Worm (Caenorhabditis elegans) whole organism, dauer: ENCODE results near the gene osg-1.

Experiments used
- unc-62 ChIP-seq: sonication (generic microtip); optimal IDR thresholded peaks from 2 replicates; lab custom pipeline; 2017; ENCODE audit warnings: missing biosample characterization, missing genetic modification reagents, missing genetic modification characterization

osg-1 gene

DNA sequence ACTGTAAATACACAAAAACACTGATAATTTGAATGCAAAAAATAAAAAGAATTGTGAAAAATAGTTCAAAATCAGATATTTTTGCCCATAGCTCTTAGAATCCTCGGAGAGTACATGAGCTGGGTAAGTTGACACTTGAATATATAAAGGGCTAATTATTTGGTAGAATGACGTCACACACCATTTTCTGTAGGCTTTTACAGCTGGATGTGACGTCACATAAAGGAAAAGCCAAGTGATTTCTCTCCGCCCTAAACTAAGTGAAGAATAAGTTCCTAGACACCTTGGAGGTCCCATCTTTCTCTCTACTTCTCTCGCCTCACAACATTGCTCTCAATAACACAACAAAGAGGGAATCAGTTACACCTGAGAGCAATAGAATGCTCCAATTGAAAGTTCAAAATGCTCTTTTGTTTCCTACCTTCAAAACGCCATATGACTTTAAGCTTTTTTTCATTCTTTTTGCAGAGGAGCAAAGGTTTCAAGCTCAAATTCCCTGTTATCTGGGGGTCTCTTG, at the start of gene osg-1:
TSS of gene osg-1 (plus strand) at position 467 of the 517 bp plus-strand sequence.
- TF ChIP-seq unc-62 (GFP tag; lab: Kevin White, UChicago): no peak

DNA sequence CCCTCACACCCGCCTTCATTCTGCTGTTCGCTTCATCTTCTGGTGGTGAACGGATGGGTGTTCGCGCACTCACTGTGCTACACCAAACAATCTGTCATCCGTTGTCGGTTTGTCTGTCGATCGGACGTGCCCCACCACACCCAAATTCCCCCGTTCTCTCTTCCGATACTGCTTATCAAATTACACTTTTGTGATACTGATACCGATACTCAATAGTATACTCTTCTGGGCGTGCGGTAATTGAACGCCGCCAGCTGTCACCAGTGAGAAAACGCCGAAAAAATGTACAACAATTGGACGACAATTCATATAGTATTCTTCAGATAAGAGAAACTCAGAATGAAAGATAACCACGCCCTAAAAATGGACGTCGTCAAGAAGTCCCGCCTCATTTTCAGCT, 49.3 kb upstream of the osg-1 start:
- no peak for TF ChIP-seq unc-62 (GFP tag; lab: Kevin White, UChicago)

DNA sequence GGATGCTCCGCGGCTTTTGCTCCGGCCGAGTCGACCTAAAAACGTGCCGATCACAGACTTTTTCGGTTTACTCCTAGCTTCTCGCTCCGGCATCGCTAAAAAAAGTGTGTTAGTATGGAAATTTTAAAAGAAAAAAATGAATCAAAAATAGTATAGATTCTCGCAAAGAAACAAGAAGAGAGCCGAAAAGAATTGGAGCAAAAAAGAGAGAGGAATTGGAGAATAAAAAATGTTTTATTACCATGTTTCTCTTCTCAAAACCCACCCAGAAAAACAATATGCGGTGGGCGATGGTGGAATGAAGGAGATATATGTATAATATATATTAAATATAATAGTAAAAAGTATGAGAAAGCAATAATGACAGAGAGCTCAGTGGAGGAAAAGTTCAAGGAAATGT, 46.8 kb upstream of the osg-1 start, which contains the start of gene W03A5.6:
TSS of gene W03A5.6 (minus strand) at position 101 of the 400 bp plus-strand sequence.
- no peak for TF ChIP-seq unc-62 (GFP tag; lab: Kevin White, UChicago)

DNA sequence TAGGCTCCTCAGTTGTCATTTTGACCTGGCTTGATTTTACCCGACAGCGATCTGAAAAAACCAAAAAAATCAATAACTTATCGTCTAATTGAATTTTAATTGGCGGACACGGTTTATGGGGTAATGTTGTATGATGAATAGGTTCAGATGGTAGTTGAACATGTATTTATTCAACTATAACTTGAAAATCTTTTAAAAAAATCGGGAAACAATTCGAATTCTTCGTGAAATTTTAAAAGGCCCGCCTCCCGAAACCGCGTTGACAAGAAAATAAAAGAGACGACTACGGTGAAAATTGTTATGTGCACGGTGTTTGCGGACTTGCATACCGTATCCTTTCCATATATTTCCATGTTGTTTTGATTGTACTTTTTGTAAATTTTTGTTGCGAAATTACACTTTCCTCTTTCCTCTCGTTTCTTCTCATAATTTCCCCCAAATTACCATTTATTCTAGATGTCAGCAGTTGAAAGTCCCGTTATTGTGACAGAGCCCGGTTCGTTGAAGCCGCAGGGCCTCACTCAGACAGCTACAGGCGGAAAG, 44.6 kb upstream of the osg-1 start, which contains the start of the genes T24G10.2 and disl-2:
TSS of gene T24G10.2 (minus strand) at position 51 of the 543 bp plus-strand sequence.
TSS of gene disl-2 (plus strand) at position 457 of the 543 bp plus-strand sequence.
- no peak for TF ChIP-seq unc-62 (GFP tag; lab: Kevin White, UChicago)

DNA sequence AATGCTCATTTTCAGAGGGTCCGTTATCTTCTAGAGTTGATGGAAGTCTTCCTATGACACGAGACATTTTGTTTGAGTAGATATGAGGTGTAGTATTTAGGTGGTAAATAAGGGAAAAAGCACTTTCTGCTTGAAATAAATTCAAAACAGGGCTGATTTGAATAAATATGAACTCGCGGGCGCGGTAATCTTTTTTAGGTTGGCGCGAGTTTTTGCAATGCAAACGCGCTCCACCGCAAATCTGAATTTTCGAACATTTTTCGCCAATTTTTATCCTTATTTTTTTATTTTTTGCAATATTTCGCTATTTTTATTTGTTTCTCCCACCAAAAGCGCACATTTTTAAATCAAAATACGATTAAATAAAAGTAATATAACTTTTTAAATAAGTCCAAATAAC, 39.2 kb upstream of the osg-1 start, which contains the start of gene skpt-1:
TSS of gene skpt-1 (minus strand) at position 219 of the 400 bp plus-strand sequence.
- TF ChIP-seq unc-62 (GFP tag; lab: Kevin White, UChicago): no peak

DNA sequence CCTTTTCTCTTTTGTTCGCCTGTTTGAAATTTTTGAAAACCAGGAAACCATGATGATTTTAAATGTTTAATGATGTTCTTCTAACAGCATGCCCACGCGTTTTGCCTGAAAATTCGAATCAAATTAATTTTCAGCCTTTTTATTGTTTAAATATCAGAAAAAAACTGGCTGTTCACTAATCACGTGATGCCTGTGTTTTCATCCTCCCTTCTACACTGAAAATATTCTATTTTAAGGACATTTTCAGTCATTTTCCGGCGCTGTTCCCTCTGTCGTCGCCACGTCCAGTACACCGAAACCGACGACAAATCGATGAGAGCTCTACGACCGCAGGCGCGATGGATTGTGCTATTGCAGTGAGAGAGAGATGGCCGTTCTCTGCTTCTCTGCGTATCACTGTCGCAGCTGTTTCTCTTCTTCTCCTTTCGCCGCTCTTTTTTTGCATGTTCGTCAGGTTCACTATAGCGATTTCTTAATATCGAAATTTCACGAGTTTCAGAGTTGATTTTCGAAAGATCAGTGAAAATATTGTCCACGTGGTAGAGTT, 37.5 kb upstream of the osg-1 start, which contains the start of gene F48E8.8:
TSS of gene F48E8.8 (minus strand) at position 51 of the 547 bp plus-strand sequence.
- no peak for TF ChIP-seq unc-62 (GFP tag; lab: Kevin White, UChicago)

DNA sequence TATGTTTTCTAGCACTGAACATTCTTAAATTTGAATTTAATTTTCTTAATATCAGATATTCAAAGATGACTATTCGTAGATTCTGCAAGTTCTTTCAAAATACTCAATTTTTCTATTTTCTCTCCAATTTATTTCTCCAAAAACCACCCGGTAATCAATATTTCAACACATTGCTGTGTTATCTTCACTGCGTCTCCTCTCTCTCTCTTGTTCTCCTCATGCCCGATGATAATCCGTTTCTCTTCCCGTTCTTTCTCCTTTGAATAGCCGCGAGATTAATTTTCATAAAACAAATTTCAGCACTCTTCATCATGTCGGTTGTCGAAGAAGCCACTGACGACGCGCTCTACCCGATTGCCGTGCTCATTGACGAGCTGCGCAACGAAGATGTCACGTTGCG, 36.9 kb upstream of the osg-1 start, which contains the start of gene paa-1:
TSS of gene paa-1 (plus strand) at position 301 of the 400 bp plus-strand sequence.
- no peak for TF ChIP-seq unc-62 (GFP tag; lab: Kevin White, UChicago)

DNA sequence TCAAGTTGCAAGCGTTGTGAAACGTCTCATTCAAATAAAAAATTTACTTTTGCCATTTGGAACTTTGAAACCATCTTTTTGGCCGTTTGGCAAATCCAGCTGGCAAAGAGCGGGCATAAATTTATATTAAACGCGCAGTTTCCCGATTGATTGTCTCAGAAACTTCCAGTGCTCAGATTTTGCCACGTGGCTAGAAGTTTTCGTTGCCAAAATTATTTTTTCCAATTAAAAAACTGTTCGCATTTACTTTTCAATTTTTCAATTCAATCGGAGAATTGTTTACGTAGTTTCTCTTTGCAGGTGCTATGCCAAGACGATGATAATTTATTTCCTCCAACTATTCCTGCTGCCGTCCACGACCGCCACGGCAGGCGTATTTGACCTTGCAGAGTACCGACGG, 34.1 kb upstream of the osg-1 start, which contains the start of gene F48E8.4:
TSS of gene F48E8.4 (plus strand) at position 301 of the 400 bp plus-strand sequence.
- TF ChIP-seq unc-62 (GFP tag; lab: Kevin White, UChicago): no peak

DNA sequence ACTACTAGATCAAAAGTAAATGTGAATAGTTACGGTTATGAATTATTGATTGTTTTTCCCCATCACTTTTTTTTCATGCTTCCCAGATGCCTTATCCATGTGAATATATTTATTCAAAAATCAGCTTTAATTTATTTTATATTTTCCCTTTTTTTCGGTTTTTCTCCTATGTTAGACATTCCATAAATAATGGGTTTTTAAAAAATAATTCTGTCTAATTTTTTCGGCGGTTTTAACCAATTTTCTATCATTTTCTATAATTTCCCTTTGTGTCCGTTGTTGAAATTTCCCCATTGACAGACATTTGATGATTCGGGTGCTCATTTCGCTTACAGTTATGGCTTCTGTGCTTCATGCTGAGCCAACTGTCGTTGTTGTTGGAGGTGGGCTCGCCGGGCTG, 26.3 kb upstream of the osg-1 start, which contains the start of gene F48E8.3:
TSS of gene F48E8.3 (plus strand) at position 301 of the 400 bp plus-strand sequence.
- no peak for TF ChIP-seq unc-62 (GFP tag; lab: Kevin White, UChicago)

DNA sequence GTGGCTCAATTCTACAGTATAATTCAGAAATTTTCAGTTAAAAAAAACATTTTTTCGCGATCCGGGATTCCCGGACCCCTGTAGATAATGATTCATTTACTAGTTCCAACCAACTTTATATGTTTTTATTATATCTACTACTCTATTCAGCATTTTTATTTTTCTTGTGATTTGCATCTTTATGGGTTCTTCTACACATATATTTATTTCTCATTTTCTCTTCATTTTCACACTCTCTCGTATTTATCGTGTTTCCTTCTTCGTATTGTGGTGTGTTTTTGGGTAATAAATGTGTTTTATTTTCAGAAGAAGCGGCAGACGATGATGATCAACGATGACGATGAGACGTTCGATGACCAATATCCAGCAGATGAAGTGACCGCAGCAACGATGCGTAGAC, 23.3 kb upstream of the osg-1 start, which contains the start of gene F48E8.2:
TSS of gene F48E8.2 (plus strand) at position 301 of the 400 bp plus-strand sequence.
- TF ChIP-seq unc-62 (GFP tag; lab: Kevin White, UChicago): no peak

DNA sequence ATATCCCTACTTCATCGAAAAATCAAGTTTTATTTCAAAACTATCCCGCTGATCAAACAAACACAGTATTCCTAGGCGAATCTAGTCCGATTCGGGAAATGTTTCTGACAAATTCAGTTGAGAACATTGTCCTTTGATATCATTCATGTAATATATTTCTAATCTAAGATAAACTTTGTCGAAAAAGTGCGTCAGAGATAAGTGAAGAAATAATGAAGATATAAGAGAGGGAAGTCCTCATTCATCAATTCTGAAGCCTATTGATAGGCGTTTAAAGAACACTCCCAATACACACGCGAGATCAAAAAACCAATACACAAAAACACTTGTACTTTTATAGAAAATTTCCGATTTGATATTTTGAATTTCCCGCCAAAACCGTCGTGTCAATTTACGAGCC, 22.5 kb upstream of the osg-1 start:
- TF ChIP-seq unc-62 (GFP tag; lab: Kevin White, UChicago): no peak

DNA sequence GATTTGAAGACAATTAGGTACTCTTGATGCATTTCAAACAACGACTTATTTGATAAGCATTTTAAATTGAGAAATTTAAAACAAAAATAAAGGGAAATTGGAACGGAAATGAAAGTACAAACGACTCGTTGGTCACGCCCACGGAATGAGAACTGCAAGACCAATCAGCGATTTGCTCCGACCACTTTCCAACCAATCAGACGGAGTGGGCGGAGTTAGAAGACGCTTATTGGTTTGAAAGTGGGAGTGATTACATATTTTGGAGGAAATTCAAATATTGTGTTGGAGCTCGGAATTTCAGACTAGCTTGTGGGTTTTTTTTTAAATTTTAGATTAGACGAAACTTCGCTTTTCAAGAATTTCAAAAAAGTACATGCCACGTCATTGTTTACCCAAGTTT, 18.3 kb upstream of the osg-1 start:
- TF ChIP-seq unc-62 (GFP tag; lab: Kevin White, UChicago): no peak

DNA sequence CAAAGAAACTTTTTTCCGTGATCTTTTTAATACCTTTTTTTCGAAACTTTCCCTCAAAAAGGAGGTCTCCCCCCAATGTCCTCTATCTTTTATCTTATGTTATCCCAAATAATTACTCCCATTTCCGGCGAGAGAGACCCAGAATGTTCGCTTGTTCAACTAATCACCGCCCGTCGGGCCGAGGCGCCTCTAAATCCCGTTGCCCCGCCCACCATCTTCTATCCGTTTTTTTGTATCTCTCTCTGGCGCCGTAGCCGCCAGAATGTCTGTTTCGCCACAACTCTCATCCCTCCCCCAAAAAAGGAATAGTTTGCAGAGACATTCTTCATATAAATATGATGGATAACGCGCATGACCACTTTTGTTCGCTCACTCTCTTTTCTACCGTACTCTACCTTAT, 14.7 kb upstream of the osg-1 start:
- no peak for TF ChIP-seq unc-62 (GFP tag; lab: Kevin White, UChicago)

DNA sequence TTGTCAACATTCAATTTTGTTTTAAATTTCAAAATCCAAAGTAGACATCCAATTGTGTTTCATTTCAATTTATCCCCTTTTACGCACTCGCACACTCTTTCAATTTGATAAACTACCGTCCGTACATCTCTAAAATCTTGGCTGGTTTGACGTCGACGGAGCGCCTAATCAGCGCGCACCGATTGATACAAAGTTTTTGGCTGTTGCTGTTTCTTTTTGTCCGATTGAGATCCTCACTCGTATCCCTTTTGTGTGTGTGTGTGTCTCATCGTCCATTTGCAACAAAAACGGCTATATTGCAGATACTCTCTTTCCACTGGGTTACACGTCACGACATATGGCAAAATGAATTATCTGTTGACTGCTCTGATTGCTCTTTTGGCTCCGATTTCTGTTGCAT, 13.2 kb upstream of the osg-1 start, which contains the start of gene lon-1:
TSS of gene lon-1 (plus strand) at position 301 of the 400 bp plus-strand sequence.
- no peak for TF ChIP-seq unc-62 (GFP tag; lab: Kevin White, UChicago)

DNA sequence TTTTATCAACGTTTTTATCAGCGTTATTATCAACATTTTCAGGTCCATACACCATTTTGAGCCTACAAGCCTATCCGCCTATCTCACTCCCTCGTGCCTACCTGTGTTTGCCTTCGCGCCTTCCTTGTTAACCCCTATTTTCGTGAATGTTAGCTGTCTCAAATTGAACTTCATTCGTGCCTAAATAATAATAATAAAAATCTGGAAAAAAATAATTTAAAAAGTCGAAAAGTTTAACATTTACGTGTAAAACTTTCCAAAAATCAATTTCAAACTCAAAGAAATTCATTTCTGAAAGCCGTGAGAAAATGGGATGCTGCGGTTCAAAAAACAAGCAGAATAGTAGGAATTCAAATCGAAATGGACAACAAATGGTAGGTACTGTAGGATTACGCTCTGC, 9.3 kb upstream of the osg-1 start, which contains the start of gene R02F2.10:
TSS of gene R02F2.10 (plus strand) at position 301 of the 400 bp plus-strand sequence.
- TF ChIP-seq unc-62 (GFP tag; lab: Kevin White, UChicago): no peak

DNA sequence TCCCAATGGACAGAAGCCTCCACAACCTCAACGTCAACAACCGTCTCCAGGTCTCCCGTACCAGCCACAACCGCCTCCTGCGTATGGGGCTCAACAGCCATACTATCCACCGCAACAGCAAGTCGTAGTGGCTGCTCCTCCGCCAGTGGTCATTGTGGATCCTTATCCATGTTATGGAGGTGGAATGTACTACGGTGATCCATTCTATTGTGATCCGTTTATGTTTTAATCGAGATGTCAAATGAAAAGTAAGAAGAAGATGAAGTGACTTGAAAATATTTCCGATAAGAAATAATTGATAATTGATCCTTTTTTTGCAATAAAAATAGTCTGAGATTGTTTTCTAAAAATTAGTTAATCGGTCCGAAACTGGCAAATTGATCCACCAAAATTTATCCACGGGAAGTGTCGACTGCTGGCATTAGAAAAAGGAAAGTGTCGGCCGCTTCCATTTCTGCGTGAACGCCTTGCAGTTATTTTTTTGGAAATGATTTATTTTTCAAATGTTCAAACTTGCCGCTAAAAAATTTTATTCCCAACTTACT, 8.5 kb upstream of the osg-1 start, which contains the start of the genes R02F2.6 and R02F2.5:
TSS of gene R02F2.6 (minus strand) at position 101 of the 545 bp plus-strand sequence.
TSS of gene R02F2.5 (plus strand) at position 495 of the 545 bp plus-strand sequence.
- TF ChIP-seq unc-62 (GFP tag; lab: Kevin White, UChicago): no peak
